Fruit fly (Drosophila melanogaster) S2 (cell line): ENCODE results near the gene cDIP.

Experiments
- CG8478 ChIP-seq: fragments of >200 bp; optimal IDR thresholded peaks from 2 replicates; lab custom pipeline; 2018
- CTCF ChIP-seq, 2 experiments: fragments of >200 bp; optimal IDR thresholded peaks; 2 replicates each; lab custom pipeline; 2018

DNA sequence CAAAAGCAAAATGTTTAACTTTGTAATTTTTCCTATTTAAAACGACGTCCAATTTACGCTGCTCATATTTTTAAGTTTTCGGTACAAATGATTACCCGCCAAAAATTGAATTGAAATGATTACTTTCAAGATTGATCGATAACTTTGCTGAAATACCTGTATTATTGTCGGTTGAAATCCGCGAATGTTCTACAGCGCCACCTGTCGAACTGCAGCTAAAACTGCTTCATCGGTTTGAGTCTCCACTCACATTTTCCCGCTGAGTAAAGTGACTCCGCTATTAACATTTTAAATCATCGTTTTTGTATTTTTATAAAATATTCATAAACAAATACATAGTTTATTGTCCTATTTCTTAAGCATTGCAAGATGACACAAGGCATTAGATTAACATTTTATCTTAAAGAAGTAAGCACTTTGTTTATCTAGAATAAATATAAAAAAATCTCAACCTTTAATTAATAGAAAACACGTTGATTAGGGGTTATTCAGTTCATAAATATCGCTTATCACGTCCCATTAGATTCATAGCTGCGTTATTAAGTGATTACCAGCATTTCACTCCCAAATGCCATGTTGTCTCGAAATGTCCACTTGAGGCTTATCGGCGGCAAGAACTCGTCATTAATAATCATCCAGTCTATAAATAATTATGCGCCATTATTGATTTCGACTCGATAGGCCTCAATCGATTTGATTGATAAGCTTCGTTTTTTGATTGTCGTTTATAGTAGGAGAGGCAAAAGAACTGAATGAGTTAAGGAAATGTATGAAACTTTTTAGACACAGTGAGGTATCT, 18.9 kb upstream of the cDIP start:
- TF ChIP-seq CTCF (optimal IDR thresholded peaks at IDR 0.05; lab: Kevin White, UChicago) (peak; percentile 93 to 97), CG8478 (no peak)
